Fruit fly (Drosophila melanogaster): Measurements from ENCODE around the gene CG18731.

Gene CG18731

dm6 chr3R:29690539-29690852, 34.3 kb upstream of the CG18731 start (continued):
- TF ChIP-seq Oli (tag; optimal IDR thresholded peaks at IDR 0.05) (peak; percentile 53), CG15269 (tag; optimal IDR thresholded peaks at IDR 0.05) (peak; percentile 37), CG17186 (GFP tag; optimal IDR thresholded peaks at IDR 0.05) (no peak), zf30C (GFP tag; optimal IDR thresholded peaks at IDR 0.05) (peak; percentile 53), Atf-2 (GFP tag; optimal IDR thresholded peaks at IDR 0.05) (peak; percentile 12), Lhr (GFP tag; optimal IDR thresholded peaks at IDR 0.05) (peak; percentile 2), CG2202 (tag; optimal IDR thresholded peaks at IDR 0.05) (peak; percentile 13), Mad (GFP tag; optimal IDR thresholded peaks at IDR 0.05) (no peak), zen2 (GFP tag; IDR thresholded peaks at IDR 0.05; ENCODE audit: partially characterized antibody) (no peak), vvl (GFP tag; IDR thresholded peaks at IDR 0.05) (peak; percentile 74), sim (GFP tag; IDR thresholded peaks at IDR 0.05) (0 out of 2 replicates have a peak, but pooled peaks have one; percentile 44), Rfx (GFP tag; IDR thresholded peaks at IDR 0.05) (no peak; the same call in 1 of the 2 replicates), CG17361 (GFP tag; IDR thresholded peaks at IDR 0.05) (0 out of 3 replicates have a peak, but pooled peaks have one; percentile 25), Kr (GFP tag; optimal IDR thresholded peaks at IDR 0.05) (no peak), CG15601 (tag; optimal IDR thresholded peaks at IDR 0.05) (peak; percentile 8), croc (GFP tag; conservative IDR thresholded peaks at IDR 0.05) (peak; percentile 41; the same call in 1 of the 3 replicates), zfh1 (GFP tag; IDR thresholded peaks at IDR 0.05) (peak; percentile 33; the same call in 1 of the 3 replicates), en (GFP tag; optimal IDR thresholded peaks at IDR 0.05) (peak; percentile 16), CG1529 (GFP tag; optimal IDR thresholded peaks at IDR 0.05) (no peak), kah (GFP tag; optimal IDR thresholded peaks at IDR 0.05) (no peak), ATbp (GFP tag; optimal IDR thresholded peaks at IDR 0.05) (peak; percentile 33), nerfin-1 (tag; optimal IDR thresholded peaks at IDR 0.05) (peak; percentile 31), ranshi (GFP tag; IDR thresholded peaks at IDR 0.05) (0 out of 2 replicates have a peak, but pooled peaks have one; percentile 34), CG4404 (GFP tag; IDR thresholded peaks at IDR 0.05) (no peak), CG18764 (GFP tag; optimal IDR thresholded peaks at IDR 0.05) (no peak), CG12071 (GFP tag; optimal IDR thresholded peaks at IDR 0.05) (peak; percentile 9), Med (GFP tag) (peak; percentile 78), CG18476 (GFP tag; optimal IDR thresholded peaks at IDR 0.05) (peak; percentile 2), sens (GFP tag) (peak; percentile 95), CG30403 (GFP tag; optimal IDR thresholded peaks at IDR 0.05) (peak; percentile 50), C15 (GFP tag; IDR thresholded peaks at IDR 0.05) (no peak), grau (tag; optimal IDR thresholded peaks at IDR 0.05) (peak; percentile 58), amos (GFP tag; IDR thresholded peaks at IDR 0.05; ENCODE audit: partially characterized antibody) (no peak), unpg (GFP tag; optimal IDR thresholded peaks at IDR 0.05) (peak; percentile 61), so (GFP tag; IDR thresholded peaks at IDR 0.05) (no peak), H15 (GFP tag; IDR thresholded peaks at IDR 0.05) (no peak), CG10209 (GFP tag; optimal IDR thresholded peaks at IDR 0.05) (peak; percentile 52), dysf (GFP tag; IDR thresholded peaks at IDR 0.05) (peak; percentile 59), NC2β (GFP tag; optimal IDR thresholded peaks at IDR 0.05) (peak; percentile 6), CG4424 (GFP tag; optimal IDR thresholded peaks at IDR 0.05) (peak; percentile 58), Six4 (GFP tag; optimal IDR thresholded peaks at IDR 0.05) (peak; percentile 7), row (GFP tag; IDR thresholded peaks at IDR 0.05) (peak; percentile 68), Eip74EF (GFP tag; optimal IDR thresholded peaks at IDR 0.05) (peak in 1 of 2 experiments; percentile 12), sr (GFP tag; IDR thresholded peaks at IDR 0.05) (no peak), Hr78 (GFP tag; optimal IDR thresholded peaks at IDR 0.05) (no peak), CG7556 (GFP tag; optimal IDR thresholded peaks at IDR 0.05) (peak; percentile 46), gem (tag; optimal IDR thresholded peaks at IDR 0.05) (peak; percentile 72), CG2875 (GFP tag; optimal IDR thresholded peaks at IDR 0.05) (peak; percentile 5), ind (GFP tag; optimal IDR thresholded peaks at IDR 0.05) (peak; percentile 19), CG18599 (GFP tag; optimal IDR thresholded peaks at IDR 0.05) (peak; percentile 22), lbe (GFP tag; optimal IDR thresholded peaks at IDR 0.05) (no peak)

Data from whole organism, embryonic.